1 fruit fly cellular context compared by ENCODE assay signal in genomic region chr3L:13017803-13018324, dm6.
TF ChIP-seq lines count a peak whose summit lies in the region.

TSS of gene mRpL20 (minus strand) at chr3L:13017867.
TSS of gene Icmt (plus strand) at chr3L:13018266.

TF ChIP-seq in whole organism, embryonic, 481 proteins besides CTCF, POLR2A, EP300 and RAD21 (continued from another document and continues in another):
- TF ChIP-seq CG33213 (GFP tag; optimal IDR thresholded peaks at IDR 0.05; lab: Kevin White, UChicago) (peak; percentile 20), CG9932 (GFP tag; IDR thresholded peaks at IDR 0.05; lab: Robert Waterston, UW) (peak; percentile 95), row (GFP tag; IDR thresholded peaks at IDR 0.05; lab: Robert Waterston, UW) (peak; percentile 99), CG12071 (GFP tag; optimal IDR thresholded peaks at IDR 0.05; lab: Kevin White, UChicago) (peak; percentile 26), CG16863 (GFP tag; optimal IDR thresholded peaks at IDR 0.05; lab: Kevin White, UChicago) (peak; percentile 27), Nf-YC (tag; optimal IDR thresholded peaks at IDR 0.05; lab: Kevin White, UChicago) (peak; percentile 87), bowl (GFP tag; IDR thresholded peaks at IDR 0.05; lab: Robert Waterston, UW) (peak; percentile 80), CG34376 (GFP tag; optimal IDR thresholded peaks at IDR 0.05; lab: Kevin White, UChicago) (peak; percentile 6), CG11560 (tag; IDR thresholded peaks at IDR 0.05; lab: Robert Waterston, UW) (peak; percentile 91), esg (GFP tag; conservative IDR thresholded peaks at IDR 0.05; lab: Robert Waterston, UW) (peak; percentile 89), ranshi (GFP tag; IDR thresholded peaks at IDR 0.05; lab: Robert Waterston, UW) (peak; percentile 96), zen (tag; optimal IDR thresholded peaks at IDR 0.05; lab: Kevin White, UChicago) (peak; percentile 78), E2f2 (GFP tag; IDR thresholded peaks at IDR 0.05; lab: Robert Waterston, UW) (peak; percentile 84), MTF-1 (GFP tag; optimal IDR thresholded peaks at IDR 0.05; lab: Kevin White, UChicago; ENCODE audit: borderline replicate concordance) (peak; percentile 47), trem (tag; optimal IDR thresholded peaks at IDR 0.05; lab: Kevin White, UChicago) (peak; percentile 73), CG11085 (GFP tag; IDR thresholded peaks at IDR 0.05; lab: Robert Waterston, UW) (peak; percentile 94), crol (GFP tag; IDR thresholded peaks at IDR 0.05; lab: Robert Waterston, UW) (peak; percentile 50; the same call in 1 of the 2 replicates), Stat92E (GFP tag; optimal IDR thresholded peaks at IDR 0.05; lab: Kevin White, UChicago) (peak in 1 of 3 experiments; percentile 82), ase (GFP tag; IDR thresholded peaks at IDR 0.05; lab: Robert Waterston, UW) (peak; percentile 96), Dip3 (GFP tag; optimal IDR thresholded peaks at IDR 0.05; lab: Kevin White, UChicago) (peak; percentile 35), nerfin-1 (tag; optimal IDR thresholded peaks at IDR 0.05; lab: Kevin White, UChicago) (peak; percentile 79), NC2α (GFP tag; optimal IDR thresholded peaks at IDR 0.05; lab: Kevin White, UChicago) (no peak), CG11398 (GFP tag; optimal IDR thresholded peaks at IDR 0.05; lab: Kevin White, UChicago) (no peak), toy (GFP tag; IDR thresholded peaks at IDR 0.05; lab: Robert Waterston, UW) (peak; percentile 94), HLH3B (GFP tag; IDR thresholded peaks at IDR 0.05; lab: Robert Waterston, UW) (peak; percentile 97), lab (GFP tag; optimal IDR thresholded peaks at IDR 0.05; lab: Kevin White, UChicago) (peak; percentile 91), PHDP (tag; optimal IDR thresholded peaks at IDR 0.05; lab: Kevin White, UChicago) (peak; percentile 97), dati (GFP tag; IDR thresholded peaks at IDR 0.05; lab: Robert Waterston, UW) (peak; percentile 89), CG4820 (GFP tag; optimal IDR thresholded peaks at IDR 0.05; lab: Kevin White, UChicago) (peak; percentile 72), pzg (GFP tag; optimal IDR thresholded peaks at IDR 0.05; lab: Kevin White, UChicago) (peak; percentile 22), CG34422 (GFP tag; IDR thresholded peaks at IDR 0.05; lab: Robert Waterston, UW) (peak; percentile 97), hkb (optimal IDR thresholded peaks at IDR 0.05; lab: Kevin White, UChicago) (no peak), hkb (GFP tag; IDR thresholded peaks at IDR 0.05; lab: Robert Waterston, UW) (peak; percentile 96), seq (GFP tag; IDR thresholded peaks at IDR 0.05; lab: Robert Waterston, UW) (peak; percentile 92), CG12769 (tag; optimal IDR thresholded peaks at IDR 0.05; lab: Kevin White, UChicago) (peak; percentile 84), ro (GFP tag; IDR thresholded peaks at IDR 0.05; lab: Robert Waterston, UW) (peak; percentile 94), mld (GFP tag; IDR thresholded peaks at IDR 0.05; lab: Robert Waterston, UW; ENCODE audit: partially characterized antibody) (no peak), CG10543 (GFP tag; optimal IDR thresholded peaks at IDR 0.05; lab: Kevin White, UChicago) (peak; percentile 62), stc (GFP tag; IDR thresholded peaks at IDR 0.05; lab: Robert Waterston, UW) (peak; percentile 96), tap (tag; optimal IDR thresholded peaks at IDR 0.05; lab: Kevin White, UChicago) (peak; percentile 88), CG10462 (GFP tag; optimal IDR thresholded peaks at IDR 0.05; lab: Kevin White, UChicago) (peak; percentile 75), CG9817 (tag; optimal IDR thresholded peaks at IDR 0.05; lab: Kevin White, UChicago) (peak; percentile 96), pfk (GFP tag; optimal IDR thresholded peaks at IDR 0.05; lab: Kevin White, UChicago) (no peak), pnt (GFP tag; optimal IDR thresholded peaks at IDR 0.05; lab: Kevin White, UChicago) (peak; percentile 33), CG18476 (GFP tag; optimal IDR thresholded peaks at IDR 0.05; lab: Kevin White, UChicago) (peak; percentile 66), CG13296 (GFP tag; optimal IDR thresholded peaks at IDR 0.05; lab: Kevin White, UChicago) (peak; percentile 85), CG12104 (GFP tag; optimal IDR thresholded peaks at IDR 0.05; lab: Kevin White, UChicago) (peak; percentile 72), Med (GFP tag; lab: Kevin White, UChicago) (peak; percentile 82), ERR (GFP tag; optimal IDR thresholded peaks at IDR 0.05; lab: Kevin White, UChicago) (no peak), hth (optimal IDR thresholded peaks at IDR 0.05; lab: Kevin White, UChicago) (no peak), CG17328 (GFP tag; IDR thresholded peaks at IDR 0.05; lab: Robert Waterston, UW) (peak; percentile 96), BtbVII (GFP tag; optimal IDR thresholded peaks at IDR 0.05; lab: Kevin White, UChicago) (peak; percentile 72), pb (GFP tag; optimal IDR thresholded peaks at IDR 0.05; lab: Kevin White, UChicago) (no peak), Nf-YB (GFP tag; optimal IDR thresholded peaks at IDR 0.05; lab: Kevin White, UChicago) (peak; percentile 77), Opbp (GFP tag; IDR thresholded peaks at IDR 0.05; lab: Robert Waterston, UW; ENCODE audit: partially characterized antibody) (peak; percentile 41), tll (GFP tag; optimal IDR thresholded peaks at IDR 0.05; lab: Kevin White, UChicago) (no peak), Ravus (GFP tag; IDR thresholded peaks at IDR 0.05; lab: Robert Waterston, UW) (peak; percentile 90), gce (GFP tag; IDR thresholded peaks at IDR 0.05; lab: Robert Waterston, UW) (peak; percentile 90; the same call in 2 of the 3 replicates), CG3726 (GFP tag; IDR thresholded peaks at IDR 0.05; lab: Robert Waterston, UW) (peak; percentile 93), CG13624 (GFP tag; optimal IDR thresholded peaks at IDR 0.05; lab: Kevin White, UChicago) (peak; percentile 33), Rx (GFP tag; IDR thresholded peaks at IDR 0.05; lab: Robert Waterston, UW) (peak; percentile 91), Kr (GFP tag; optimal IDR thresholded peaks at IDR 0.05; lab: Kevin White, UChicago) (no peak), cg (GFP tag; optimal IDR thresholded peaks at IDR 0.05; lab: Kevin White, UChicago) (no peak), Eip74EF (GFP tag; optimal IDR thresholded peaks at IDR 0.05; lab: Kevin White, UChicago) (peak in 1 of 2 experiments; percentile 90), CG8281 (tag; optimal IDR thresholded peaks at IDR 0.05; lab: Kevin White, UChicago) (peak; percentile 67), vnd (GFP tag; IDR thresholded peaks at IDR 0.05; lab: Robert Waterston, UW; ENCODE audit: partially characterized antibody) (peak; percentile 85), peb (GFP tag; IDR thresholded peaks at IDR 0.05; lab: Robert Waterston, UW) (peak; percentile 93), CG43689 (GFP tag; IDR thresholded peaks at IDR 0.05; lab: Robert Waterston, UW) (peak; percentile 95), CG11695 (GFP tag; IDR thresholded peaks at IDR 0.05; lab: Robert Waterston, UW) (peak; percentile 97), bab2 (GFP tag; optimal IDR thresholded peaks at IDR 0.05; lab: Kevin White, UChicago) (peak; percentile 36), abd-A (tag; optimal IDR thresholded peaks at IDR 0.05; lab: Kevin White, UChicago) (no peak), Pdp1 (GFP tag; optimal IDR thresholded peaks at IDR 0.05; lab: Kevin White, UChicago) (peak; percentile 71 to 78), CG13424 (tag; optimal IDR thresholded peaks at IDR 0.05; lab: Kevin White, UChicago) (peak; percentile 95), pros (GFP tag; optimal IDR thresholded peaks at IDR 0.05; lab: Kevin White, UChicago) (no peak), Spps (tag; optimal IDR thresholded peaks at IDR 0.05; lab: Kevin White, UChicago) (peak; percentile 74), onecut (GFP tag; IDR thresholded peaks at IDR 0.05; lab: Robert Waterston, UW) (peak; percentile 79), CG11723 (GFP tag; optimal IDR thresholded peaks at IDR 0.05; lab: Kevin White, UChicago) (peak; percentile 75), CG17829 (tag; optimal IDR thresholded peaks at IDR 0.05; lab: Kevin White, UChicago) (peak; percentile 92), danr (GFP tag; IDR thresholded peaks at IDR 0.05; lab: Robert Waterston, UW) (peak; percentile 83), tin (GFP tag; optimal IDR thresholded peaks at IDR 0.05; lab: Kevin White, UChicago) (peak; percentile 69), al (GFP tag; IDR thresholded peaks at IDR 0.05; lab: Robert Waterston, UW) (peak; percentile 95), dan (GFP tag; IDR thresholded peaks at IDR 0.05; lab: Robert Waterston, UW) (peak; percentile 80), Bgb (GFP tag; IDR thresholded peaks at IDR 0.05; lab: Robert Waterston, UW; ENCODE audit: partially characterized antibody) (peak; percentile 77), pum (GFP tag; optimal IDR thresholded peaks at IDR 0.05; lab: Kevin White, UChicago) (peak; percentile 49), HHEX (GFP tag; optimal IDR thresholded peaks at IDR 0.05; lab: Kevin White, UChicago) (peak; percentile 80), YL-1 (GFP tag; optimal IDR thresholded peaks at IDR 0.05; lab: Kevin White, UChicago) (peak; percentile 63), Sin3A (optimal IDR thresholded peaks at IDR 0.05; lab: Kevin White, UChicago) (no peak), yki (optimal IDR thresholded peaks at IDR 0.05; lab: Kevin White, UChicago) (no peak), sqz (GFP tag; optimal IDR thresholded peaks at IDR 0.05; lab: Kevin White, UChicago) (peak; percentile 54), Gug (GFP tag; IDR thresholded peaks at IDR 0.05; lab: Robert Waterston, UW) (peak; percentile 95), CG4730 (GFP tag; IDR thresholded peaks at IDR 0.05; lab: Robert Waterston, UW) (peak; percentile 96), Oaz (GFP tag; IDR thresholded peaks at IDR 0.05; lab: Robert Waterston, UW) (peak; percentile 93), HmgZ (tag; optimal IDR thresholded peaks at IDR 0.05; lab: Kevin White, UChicago) (peak; percentile 94), corto (GFP tag; optimal IDR thresholded peaks at IDR 0.05; lab: Kevin White, UChicago) (peak; percentile 52), Poxn (GFP tag; IDR thresholded peaks at IDR 0.05; lab: Robert Waterston, UW) (peak; percentile 92), CG32532 (GFP tag; IDR thresholded peaks at IDR 0.05; lab: Robert Waterston, UW) (peak; percentile 98), nmo (GFP tag; optimal IDR thresholded peaks at IDR 0.05; lab: Kevin White, UChicago) (peak; percentile 96), CG9609 (GFP tag; optimal IDR thresholded peaks at IDR 0.05; lab: Kevin White, UChicago) (no peak), CG4404 (GFP tag; IDR thresholded peaks at IDR 0.05; lab: Robert Waterston, UW) (peak; percentile 89), repo (GFP tag; optimal IDR thresholded peaks at IDR 0.05; lab: Kevin White, UChicago) (no peak), CG11504 (tag; optimal IDR thresholded peaks at IDR 0.05; lab: Kevin White, UChicago) (peak; percentile 91), Hr3 (GFP tag; optimal IDR thresholded peaks at IDR 0.05; lab: Kevin White, UChicago) (peak; percentile 94), Hsf (GFP tag; optimal IDR thresholded peaks at IDR 0.05; lab: Kevin White, UChicago) (peak; percentile 72), Tbp (GFP tag; optimal IDR thresholded peaks at IDR 0.05; lab: Kevin White, UChicago) (no peak), CG2712 (tag; optimal IDR thresholded peaks at IDR 0.05; lab: Kevin White, UChicago) (peak; percentile 95), Scr (GFP tag; IDR thresholded peaks at IDR 0.05; lab: Robert Waterston, UW; ENCODE audit: partially characterized antibody) (peak; percentile 85), Fer2 (tag; optimal IDR thresholded peaks at IDR 0.05; lab: Kevin White, UChicago) (peak; percentile 60), ewg (GFP tag; optimal IDR thresholded peaks at IDR 0.05; lab: Kevin White, UChicago) (peak; percentile 83), CG9876 (GFP tag; optimal IDR thresholded peaks at IDR 0.05; lab: Kevin White, UChicago) (no peak), dysf (GFP tag; IDR thresholded peaks at IDR 0.05; lab: Robert Waterston, UW) (peak; percentile 97), z (GFP tag; IDR thresholded peaks at IDR 0.05; lab: Robert Waterston, UW) (no peak), jigr1 (GFP tag; IDR thresholded peaks at IDR 0.05; lab: Robert Waterston, UW) (peak; percentile 89), tgo (GFP tag; IDR thresholded peaks at IDR 0.05; lab: Robert Waterston, UW) (peak; percentile 98), Trl (optimal IDR thresholded peaks at IDR 0.05; lab: Kevin White, UChicago) (no peak), Trl (GFP tag; optimal IDR thresholded peaks at IDR 0.05; lab: Kevin White, UChicago) (peak; percentile 57), inv (GFP tag; IDR thresholded peaks at IDR 0.05; lab: Robert Waterston, UW; ENCODE audit: partially characterized antibody) (peak; percentile 65), CG2199 (GFP tag; IDR thresholded peaks at IDR 0.05; lab: Robert Waterston, UW) (0 out of 3 replicates have a peak, but pooled peaks have one; percentile 13), CG6765 (GFP tag; optimal IDR thresholded peaks at IDR 0.05; lab: Kevin White, UChicago) (peak; percentile 73), B-H1 (GFP tag; IDR thresholded peaks at IDR 0.05; lab: Robert Waterston, UW) (peak; percentile 90), CG2889 (GFP tag; IDR thresholded peaks at IDR 0.05; lab: Robert Waterston, UW) (peak; percentile 92), ato (GFP tag; IDR thresholded peaks at IDR 0.05; lab: Robert Waterston, UW; ENCODE audit: partially characterized antibody) (no peak; the same call in 1 of the 2 replicates), wek (GFP tag; optimal IDR thresholded peaks at IDR 0.05; lab: Kevin White, UChicago) (peak; percentile 63), Side (GFP tag; optimal IDR thresholded peaks at IDR 0.05; lab: Kevin White, UChicago) (no peak), CG6654 (GFP tag; optimal IDR thresholded peaks at IDR 0.05; lab: Kevin White, UChicago) (peak; percentile 52), CG6683 (GFP tag; optimal IDR thresholded peaks at IDR 0.05; lab: Kevin White, UChicago) (peak; percentile 69), Ada2b (GFP tag; IDR thresholded peaks at IDR 0.05; lab: Robert Waterston, UW) (peak; percentile 93), CG7928 (GFP tag; optimal IDR thresholded peaks at IDR 0.05; lab: Kevin White, UChicago) (peak; percentile 57), CG10959 (GFP tag; IDR thresholded peaks at IDR 0.05; lab: Robert Waterston, UW) (peak; percentile 78), Fer1 (GFP tag; optimal IDR thresholded peaks at IDR 0.05; lab: Kevin White, UChicago) (peak; percentile 85), nom (GFP tag; optimal IDR thresholded peaks at IDR 0.05; lab: Kevin White, UChicago) (peak; percentile 66), CG14860 (GFP tag; IDR thresholded peaks at IDR 0.05; lab: Robert Waterston, UW; ENCODE audit: partially characterized antibody) (peak; percentile 78; the same call in 2 of the 3 replicates), klu (GFP tag; IDR thresholded peaks at IDR 0.05; lab: Robert Waterston, UW) (peak; percentile 93)
